Fruit fly (Drosophila melanogaster) whole organism, embryonic: ENCODE data around the gene CG9733.

Experiments
- CG10462 ChIP-seq: fragments of 200-800 bp; sonication (Bioruptor generic); optimal IDR thresholded peaks from 2 replicates; lab custom pipeline; 2016; ENCODE audit warnings: missing biosample characterization, missing genetic modification characterization
- CG10979 ChIP-seq: fragments of 200-800 bp; sonication (Bioruptor generic); optimal IDR thresholded peaks from 2 replicates; lab custom pipeline; 2018; ENCODE audit warnings: missing biosample characterization, mild to moderate bottlenecking, missing genetic modification characterization, moderate library complexity
- CG11093 ChIP-seq: fragments of 200-800 bp; sonication (Bioruptor generic); IDR thresholded peaks from 3 replicates; pipeline ENCODE4 v1.3.6; 2022; ENCODE audit warnings: missing biosample characterization, missing genetic modification characterization
- CG11398 ChIP-seq: fragments of 200-800 bp; sonication (Bioruptor generic); optimal IDR thresholded peaks from 2 replicates; lab custom pipeline; 2016; ENCODE audit warnings: missing biosample characterization, missing genetic modification characterization
- CG11696 ChIP-seq: fragments of 200-800 bp; sonication (Bioruptor generic); IDR thresholded peaks from 2 replicates; pipeline ENCODE4 v1.3.6; 2022; ENCODE audit warnings: missing biosample characterization, missing genetic modification characterization
- CG12236 ChIP-seq: fragments of 200-800 bp; sonication (Bioruptor generic); optimal IDR thresholded peaks from 2 replicates; lab custom pipeline; 2016; ENCODE audit warnings: missing biosample characterization, missing genetic modification characterization
- CG14667 ChIP-seq: fragments of 200-800 bp; sonication (Bioruptor generic); IDR thresholded peaks from 2 replicates; pipeline ENCODE4 v1.3.6; 2022; ENCODE audit warnings: missing biosample characterization, missing genetic modification characterization
- CG14710 ChIP-seq: fragments of 200-800 bp; sonication (Bioruptor generic); optimal IDR thresholded peaks from 3 replicates; lab custom pipeline; 2019; ENCODE audit warnings: missing biosample characterization, mild to moderate bottlenecking, missing genetic modification characterization, moderate library complexity
- CG15696 ChIP-seq: fragments of 200-800 bp; sonication (Bioruptor generic); optimal IDR thresholded peaks from 2 replicates; lab custom pipeline; 2019; ENCODE audit warnings: missing biosample characterization, mild to moderate bottlenecking, missing genetic modification characterization, moderate library complexity
- CG1602 ChIP-seq: fragments of 200-800 bp; sonication (Bioruptor generic); optimal IDR thresholded peaks from 3 replicates; lab custom pipeline; 2016; ENCODE audit warnings: missing biosample characterization, missing genetic modification characterization
- CG16863 ChIP-seq: fragments of 200-800 bp; sonication (Bioruptor generic); optimal IDR thresholded peaks from 3 replicates; lab custom pipeline; 2016; ENCODE audit warnings: missing biosample characterization, missing genetic modification characterization
- CG17912 ChIP-seq: fragments of 200-800 bp; sonication (Bioruptor generic); optimal IDR thresholded peaks from 2 replicates; lab custom pipeline; 2018; ENCODE audit warnings: missing biosample characterization, mild to moderate bottlenecking, missing genetic modification characterization
- CG18599 ChIP-seq: fragments of 200-800 bp; sonication (Bioruptor generic); optimal IDR thresholded peaks from 3 replicates; lab custom pipeline; 2017; ENCODE audit warnings: missing biosample characterization, missing genetic modification characterization, mild to moderate bottlenecking, moderate library complexity, missing genetic modification reagents
- CG2199 ChIP-seq: fragments of 200-800 bp; sonication (Bioruptor generic); IDR thresholded peaks from 3 replicates; pipeline ENCODE4 v1.3.6; 2022; ENCODE audit warnings: missing biosample characterization, missing genetic modification characterization
- CG31388 ChIP-seq: fragments of 200-800 bp; sonication (Bioruptor generic); optimal IDR thresholded peaks from 2 replicates; lab custom pipeline; 2016; ENCODE audit warnings: missing biosample characterization, missing genetic modification characterization
- CG34422 ChIP-seq: fragments of 200-800 bp; sonication (Bioruptor generic); IDR thresholded peaks from 3 replicates; pipeline ENCODE4 v1.3.6; 2022; ENCODE audit warnings: missing biosample characterization, missing genetic modification characterization
- CG3726 ChIP-seq: fragments of 200-800 bp; sonication (Bioruptor generic); IDR thresholded peaks from 3 replicates; pipeline ENCODE4, ENCODE4 v1.3.6; 2022; ENCODE audit warnings: missing biosample characterization, missing genetic modification characterization
- CG43689 ChIP-seq: fragments of 200-800 bp; sonication (Bioruptor generic); IDR thresholded peaks from 2 replicates; pipeline ENCODE4 v1.3.6; 2022; ENCODE audit warnings: missing biosample characterization, missing genetic modification characterization
- CG4730 ChIP-seq: fragments of 200-800 bp; sonication (Bioruptor generic); IDR thresholded peaks from 2 replicates; pipeline ENCODE4 v1.3.6; 2022; ENCODE audit warnings: missing biosample characterization, missing genetic modification characterization
- CG4820 ChIP-seq: fragments of 200-800 bp; sonication (Bioruptor generic); optimal IDR thresholded peaks from 3 replicates; lab custom pipeline; 2016; ENCODE audit warnings: missing biosample characterization, missing genetic modification characterization
- CG6765 ChIP-seq: fragments of 200-800 bp; sonication (Bioruptor generic); optimal IDR thresholded peaks from 3 replicates; lab custom pipeline; 2017; ENCODE audit warnings: missing biosample characterization, mild to moderate bottlenecking, missing genetic modification characterization
- CG7745 ChIP-seq: fragments of 200-800 bp; sonication (Bioruptor generic); optimal IDR thresholded peaks from 2 replicates; lab custom pipeline; 2018; ENCODE audit warnings: missing biosample characterization, mild to moderate bottlenecking, missing genetic modification characterization, moderate library complexity
- CG8089 ChIP-seq: fragments of 200-800 bp; sonication (Bioruptor generic); optimal IDR thresholded peaks from 3 replicates; lab custom pipeline; 2016; ENCODE audit warnings: missing biosample characterization, missing genetic modification characterization
- D19B ChIP-seq: fragments of 200-800 bp; sonication (Bioruptor generic); optimal IDR thresholded peaks from 2 replicates; lab custom pipeline; 2017; ENCODE audit warnings: missing biosample characterization, mild to moderate bottlenecking, missing genetic modification characterization
- Jarid2 ChIP-seq: fragments of 200-800 bp; sonication (Bioruptor generic); optimal IDR thresholded peaks from 3 replicates; lab custom pipeline; 2017; ENCODE audit warnings: mild to moderate bottlenecking, missing biosample characterization, missing genetic modification reagents, missing genetic modification characterization
- Lim3 ChIP-seq: fragments of 200-800 bp; sonication (Bioruptor generic); IDR thresholded peaks from 2 replicates; pipeline ENCODE4 v1.3.6; 2022; ENCODE audit warnings: missing biosample characterization, missing genetic modification characterization
- Myb ChIP-seq: fragments of 200-800 bp; sonication (Bioruptor generic); optimal IDR thresholded peaks from 2 replicates; lab custom pipeline; 2016; ENCODE audit warnings: missing biosample characterization, missing genetic modification characterization
- Nf-YA ChIP-seq: fragments of 200-800 bp; sonication (Bioruptor generic); IDR thresholded peaks from 2 replicates; pipeline ENCODE4 v1.3.6; 2022; ENCODE audit warnings: missing biosample characterization, missing genetic modification characterization
- Opbp ChIP-seq: fragments of 200-800 bp; sonication (Bioruptor generic); IDR thresholded peaks from 3 replicates; pipeline ENCODE4 v1.3.6; 2022; ENCODE audit warnings: missing biosample characterization, missing genetic modification characterization; ENCODE audit not compliant: partially characterized antibody
- PHDP ChIP-seq: fragments of 200-800 bp; sonication (Bioruptor generic); optimal IDR thresholded peaks from 3 replicates; lab custom pipeline; 2018; ENCODE audit warnings: missing biosample characterization, mild to moderate bottlenecking, missing genetic modification characterization, moderate library complexity
- Taf1 ChIP-seq: fragments of 200-800 bp; sonication (Bioruptor generic); IDR thresholded peaks from 2 replicates; pipeline ENCODE4 v1.3.6; 2022; ENCODE audit warnings: missing biosample characterization, missing genetic modification characterization
- Xrp1 ChIP-seq: fragments of 200-800 bp; sonication (Bioruptor generic); IDR thresholded peaks from 2 replicates; pipeline ENCODE4 v1.3.6; 2022; ENCODE audit warnings: missing biosample characterization, missing genetic modification characterization
- YL-1 ChIP-seq: fragments of 200-800 bp; sonication (Bioruptor generic); optimal IDR thresholded peaks from 3 replicates; lab custom pipeline; 2017; ENCODE audit warnings: missing biosample characterization, mild to moderate bottlenecking, missing genetic modification characterization
- ac ChIP-seq: fragments of 200-800 bp; sonication (Bioruptor generic); optimal IDR thresholded peaks from 3 replicates; lab custom pipeline; 2017; ENCODE audit warnings: missing biosample characterization, mild to moderate bottlenecking, missing genetic modification characterization
- ash1 ChIP-seq: fragments of 200-800 bp; sonication (Bioruptor generic); optimal IDR thresholded peaks from 2 replicates; lab custom pipeline; 2018; ENCODE audit warnings: missing biosample characterization, mild to moderate bottlenecking, missing genetic modification characterization
- da ChIP-seq: fragments of 200-800 bp; sonication (Bioruptor generic); optimal IDR thresholded peaks from 2 replicates; lab custom pipeline; 2016; ENCODE audit warnings: missing biosample characterization, missing genetic modification characterization
- disco-r ChIP-seq: fragments of 200-800 bp; sonication (Bioruptor generic); optimal IDR thresholded peaks from 2 replicates; lab custom pipeline; 2016; ENCODE audit warnings: missing biosample characterization, missing genetic modification characterization
- emc ChIP-seq: fragments of 200-800 bp; sonication (Bioruptor generic); optimal IDR thresholded peaks from 2 replicates; lab custom pipeline; 2016; ENCODE audit warnings: missing biosample characterization, missing genetic modification characterization
- fd64A ChIP-seq: fragments of 200-800 bp; sonication (Bioruptor generic); optimal IDR thresholded peaks from 3 replicates; lab custom pipeline; 2018; ENCODE audit warnings: missing biosample characterization, mild to moderate bottlenecking, missing genetic modification characterization
- hth ChIP-seq: fragments of >200 bp; optimal IDR thresholded peaks from 2 replicates; lab custom pipeline; 2017; ENCODE audit warnings: inconsistent platforms
- nom ChIP-seq: fragments of 200-800 bp; sonication (Bioruptor generic); optimal IDR thresholded peaks from 2 replicates; lab custom pipeline; 2017; ENCODE audit warnings: missing biosample characterization, missing genetic modification characterization, mild to moderate bottlenecking, moderate library complexity, missing genetic modification reagents
- repo ChIP-seq: fragments of 200-800 bp; sonication (Bioruptor generic); optimal IDR thresholded peaks from 2 replicates; lab custom pipeline; 2016; ENCODE audit warnings: missing biosample characterization, missing genetic modification characterization
- ro ChIP-seq: fragments of 200-800 bp; sonication (Bioruptor generic); IDR thresholded peaks from 2 replicates; pipeline ENCODE4 v1.3.6; 2022; ENCODE audit warnings: missing biosample characterization, missing genetic modification characterization
- seq ChIP-seq: fragments of 200-800 bp; sonication (Bioruptor generic); IDR thresholded peaks from 2 replicates; pipeline ENCODE4 v1.3.6; 2022; ENCODE audit warnings: missing biosample characterization, missing genetic modification characterization
- slou ChIP-seq: fragments of 200-800 bp; sonication (Bioruptor generic); optimal IDR thresholded peaks from 3 replicates; lab custom pipeline; 2016; ENCODE audit warnings: missing biosample characterization, missing genetic modification characterization
- sob ChIP-seq: fragments of 200-800 bp; sonication (Bioruptor generic); IDR thresholded peaks from 2 replicates; pipeline ENCODE4 v1.3.6; 2022; ENCODE audit warnings: missing biosample characterization, missing genetic modification characterization
- sqz ChIP-seq: fragments of 200-800 bp; sonication (Bioruptor generic); optimal IDR thresholded peaks from 3 replicates; lab custom pipeline; 2018; ENCODE audit warnings: missing biosample characterization, mild to moderate bottlenecking, missing genetic modification characterization
- tna ChIP-seq: fragments of 200-800 bp; sonication (Bioruptor generic); IDR thresholded peaks from 2 replicates; pipeline ENCODE4 v1.3.6; 2022; ENCODE audit warnings: missing biosample characterization, missing genetic modification characterization; ENCODE audit not compliant: partially characterized antibody
- trh ChIP-seq: fragments of 200-800 bp; sonication (Bioruptor generic); optimal IDR thresholded peaks from 2 replicates; lab custom pipeline; 2016; ENCODE audit warnings: missing biosample characterization, missing genetic modification characterization
- tx ChIP-seq: fragments of 200-800 bp; sonication (Bioruptor generic); optimal IDR thresholded peaks from 2 replicates; lab custom pipeline; 2016; ENCODE audit warnings: missing biosample characterization, missing genetic modification characterization
- unc-4 ChIP-seq: fragments of 200-800 bp; sonication (Bioruptor generic); IDR thresholded peaks from 2 replicates; pipeline ENCODE4 v1.3.6; 2022; ENCODE audit warnings: missing biosample characterization, missing genetic modification characterization; ENCODE audit not compliant: partially characterized antibody
- zfh1 ChIP-seq: fragments of 200-800 bp; sonication (Bioruptor generic); IDR thresholded peaks from 3 replicates; pipeline ENCODE4 v1.3.6; 2022; ENCODE audit warnings: missing biosample characterization, missing genetic modification characterization

CG9733 gene

dm6 chr3R:30200091-30200698 lies 46.3 kb downstream of the CG9733 start (continued):
- TF ChIP-seq sob (GFP tag; lab: Robert Waterston, UW) (peak; percentile 52), tx (no peak), CG34422 (GFP tag; lab: Robert Waterston, UW) (no peak), YL-1 (no peak), Opbp (GFP tag; lab: Robert Waterston, UW) (no peak), Lim3 (GFP tag; lab: Robert Waterston, UW) (no peak), nom (GFP tag; lab: Kevin White, UChicago) (no peak), Xrp1 (GFP tag; lab: Robert Waterston, UW) (no peak), unc-4 (GFP tag; lab: Robert Waterston, UW) (no peak), repo (no peak), CG4820 (no peak), ash1 (no peak), CG3726 (GFP tag; lab: Robert Waterston, UW) (no peak), CG43689 (GFP tag; lab: Robert Waterston, UW) (no peak), CG18599 (GFP tag; lab: Kevin White, UChicago) (peak; percentile 42), CG11398 (GFP tag; lab: Kevin White, UChicago) (no peak), ac (GFP tag; lab: Kevin White, UChicago) (no peak), CG31388 (GFP tag; lab: Kevin White, UChicago) (no peak), CG10462 (GFP tag; lab: Kevin White, UChicago) (no peak), CG14667 (no peak), slou (GFP tag; lab: Kevin White, UChicago) (no peak), ro (GFP tag; lab: Robert Waterston, UW) (no peak), Jarid2 (GFP tag; lab: Kevin White, UChicago) (no peak), CG4730 (GFP tag; lab: Robert Waterston, UW) (no peak), CG15696 (tag; lab: Kevin White, UChicago) (no peak), Taf1 (GFP tag; lab: Robert Waterston, UW) (0 out of 2 replicates have a peak, but pooled peaks have one; percentile 41), sqz (no peak), zfh1 (GFP tag; lab: Robert Waterston, UW) (peak; percentile 26; the same call in 1 of the 3 replicates), Myb (GFP tag; lab: Kevin White, UChicago) (peak; percentile 28), Nf-YA (GFP tag; lab: Robert Waterston, UW) (no peak), CG2199 (GFP tag; lab: Robert Waterston, UW) (no peak), CG17912 (no peak), CG10979 (no peak), fd64A (GFP tag; lab: Kevin White, UChicago) (no peak), CG1602 (GFP tag; lab: Kevin White, UChicago) (no peak), CG6765 (no peak), da (peak; percentile 13), CG8089 (GFP tag; lab: Kevin White, UChicago) (no peak), hth (lab: Kevin White, UChicago) (no peak), disco-r (no peak), CG12236 (GFP tag; lab: Kevin White, UChicago) (no peak), PHDP (tag; lab: Kevin White, UChicago) (no peak), CG14710 (no peak), CG7745 (tag; lab: Kevin White, UChicago) (no peak), CG16863 (GFP tag; lab: Kevin White, UChicago) (no peak), D19B (GFP tag; lab: Kevin White, UChicago) (peak; percentile 75), seq (GFP tag; lab: Robert Waterston, UW) (no peak), trh (GFP tag; lab: Kevin White, UChicago) (no peak), emc (GFP tag; lab: Kevin White, UChicago) (no peak), CG11093 (GFP tag; lab: Robert Waterston, UW) (no peak), CG11696 (GFP tag; lab: Robert Waterston, UW) (no peak), tna (no peak)
